Worm (Caenorhabditis elegans) whole organism, mixed stage, embryonic: ENCODE results near the gene F55G7.1.

Source experiments
- nhr-12 ChIP-seq: fragments of 150-350 bp; optimal IDR thresholded peaks from 2 replicates; lab custom pipeline; 2014; ENCODE audit warnings: missing biosample characterization, missing genetic modification characterization
- nhr-237 ChIP-seq: fragments of 150-350 bp; optimal IDR thresholded peaks from 2 replicates; lab custom pipeline; 2014; ENCODE audit warnings: missing biosample characterization, missing genetic modification characterization
- nhr-28 ChIP-seq: fragments of 150-350 bp; optimal IDR thresholded peaks from 2 replicates; lab custom pipeline; 2014; ENCODE audit warnings: missing biosample characterization, missing genetic modification characterization

- TF ChIP-seq nhr-12 (tag; lab: Kevin White, UChicago) (no peak), nhr-237 (no peak), nhr-28 (no peak)
Observed at ce11 chrX:11967034-11967433, 42.8 kb downstream of the F55G7.1 start.
